Fruit fly (Drosophila melanogaster) whole organism, embryonic: ENCODE measurements around the gene HUWE1.

Source experiments
- ATbp ChIP-seq: fragments of 200-800 bp; sonication (Bioruptor generic); optimal IDR thresholded peaks from 2 replicates; lab custom pipeline; 2017; ENCODE audit warnings: missing biosample characterization, mild to moderate bottlenecking, missing genetic modification characterization, missing genetic modification reagents
- Adf1 ChIP-seq: fragments of 200-800 bp; sonication (Bioruptor generic); IDR thresholded peaks from 2 replicates; pipeline ENCODE4 v1.3.6; 2022; ENCODE audit warnings: missing biosample characterization, missing genetic modification characterization
- Bteb2 ChIP-seq: fragments of 200-800 bp; sonication (Bioruptor generic); optimal IDR thresholded peaks from 2 replicates; lab custom pipeline; 2016; ENCODE audit warnings: missing biosample characterization, missing genetic modification characterization
- CG10147 ChIP-seq: fragments of 200-800 bp; sonication (Bioruptor generic); optimal IDR thresholded peaks from 2 replicates; lab custom pipeline; 2019; ENCODE audit warnings: missing biosample characterization, mild to moderate bottlenecking, missing genetic modification characterization, moderate library complexity
- CG11247 ChIP-seq: fragments of 200-800 bp; sonication (Bioruptor generic); IDR thresholded peaks from 2 replicates; pipeline ENCODE4 v1.3.6; 2022; ENCODE audit warnings: missing biosample characterization, missing genetic modification characterization
- CG12104 ChIP-seq: fragments of 200-800 bp; sonication (Bioruptor generic); optimal IDR thresholded peaks from 3 replicates; lab custom pipeline; 2016; ENCODE audit warnings: missing biosample characterization, missing genetic modification characterization
- CG12155 ChIP-seq: fragments of 200-800 bp; sonication (Bioruptor generic); optimal IDR thresholded peaks from 3 replicates; lab custom pipeline; 2016; ENCODE audit warnings: missing biosample characterization, missing genetic modification characterization
- CG1647 ChIP-seq: fragments of 200-800 bp; sonication (Bioruptor generic); optimal IDR thresholded peaks from 3 replicates; lab custom pipeline; 2016; ENCODE audit warnings: missing biosample characterization, missing genetic modification characterization
- CG17359 ChIP-seq: fragments of 200-800 bp; sonication (Bioruptor generic); optimal IDR thresholded peaks from 3 replicates; lab custom pipeline; 2018; ENCODE audit warnings: missing biosample characterization, mild to moderate bottlenecking, missing genetic modification characterization, moderate library complexity
- CG17802 ChIP-seq: fragments of 200-800 bp; sonication (Bioruptor generic); optimal IDR thresholded peaks from 2 replicates; lab custom pipeline; 2018; ENCODE audit warnings: missing biosample characterization, mild to moderate bottlenecking, missing genetic modification characterization, moderate library complexity
- CG2120 ChIP-seq: fragments of 200-800 bp; sonication (Bioruptor generic); optimal IDR thresholded peaks from 3 replicates; lab custom pipeline; 2016; ENCODE audit warnings: missing biosample characterization, missing genetic modification characterization
- CG2129 ChIP-seq: fragments of 200-800 bp; sonication (Bioruptor generic); IDR thresholded peaks from 2 replicates; pipeline ENCODE4 v1.3.6; 2022; ENCODE audit warnings: missing biosample characterization, missing genetic modification characterization; ENCODE audit not compliant: partially characterized antibody
- CG3726 ChIP-seq: fragments of 200-800 bp; sonication (Bioruptor generic); IDR thresholded peaks from 3 replicates; pipeline ENCODE4, ENCODE4 v1.3.6; 2022; ENCODE audit warnings: missing biosample characterization, missing genetic modification characterization
- CG4404 ChIP-seq: fragments of 200-800 bp; sonication (Bioruptor generic); IDR thresholded peaks from 2 replicates; pipeline ENCODE4 v1.3.6; 2022; ENCODE audit warnings: missing biosample characterization, missing genetic modification characterization
- CG6654 ChIP-seq: fragments of 200-800 bp; sonication (Bioruptor generic); optimal IDR thresholded peaks from 2 replicates; lab custom pipeline; 2017; ENCODE audit warnings: missing biosample characterization, mild to moderate bottlenecking, missing genetic modification characterization
- CG6813 ChIP-seq: fragments of 200-800 bp; sonication (Bioruptor generic); optimal IDR thresholded peaks from 2 replicates; lab custom pipeline; 2017; ENCODE audit warnings: missing biosample characterization, missing genetic modification characterization, mild to moderate bottlenecking, moderate library complexity, missing genetic modification reagents
- CG7556 ChIP-seq: fragments of 200-800 bp; sonication (Bioruptor generic); optimal IDR thresholded peaks from 2 replicates; lab custom pipeline; 2017; ENCODE audit warnings: missing biosample characterization, mild to moderate bottlenecking, missing genetic modification characterization
- CG8281 ChIP-seq: fragments of 200-800 bp; sonication (Bioruptor generic); optimal IDR thresholded peaks from 2 replicates; lab custom pipeline; 2018; ENCODE audit warnings: missing biosample characterization, mild to moderate bottlenecking, missing genetic modification characterization, moderate library complexity
- CkIIα-i1 ChIP-seq: fragments of 200-800 bp; sonication (Bioruptor generic); IDR thresholded peaks from 2 replicates; pipeline ENCODE4 v1.3.6; 2022; ENCODE audit warnings: missing biosample characterization, missing genetic modification characterization
- E2f1 ChIP-seq: fragments of 200-800 bp; sonication (Bioruptor generic); IDR thresholded peaks from 2 replicates; pipeline ENCODE4 v1.3.6; 2022; ENCODE audit warnings: missing biosample characterization, missing genetic modification characterization
- Eip74EF ChIP-seq, 2 experiments: fragments of 200-800 bp in 1 of 2; fragments of >200 bp in 1 of 2; sonication (Bioruptor generic) in 1 of 2; optimal IDR thresholded peaks; 2 replicates each; lab custom pipeline; 2017 to 2019; ENCODE audit warnings: missing biosample characterization in 2 of 2, missing genetic modification characterization in 2 of 2, mild to moderate bottlenecking in 1 of 2, moderate library complexity in 1 of 2
- Ets65A ChIP-seq: fragments of 200-800 bp; sonication (Bioruptor generic); peaks from one replicate; lab custom pipeline; 2016; ENCODE audit warnings: missing biosample characterization, missing genetic modification characterization
- Gug ChIP-seq: fragments of 200-800 bp; sonication (Bioruptor generic); IDR thresholded peaks from 4 replicates; pipeline ENCODE4 v1.3.6; 2022; ENCODE audit warnings: missing biosample characterization, missing genetic modification characterization
- Hey ChIP-seq: fragments of 200-800 bp; sonication (Bioruptor generic); optimal IDR thresholded peaks from 3 replicates; lab custom pipeline; 2018; ENCODE audit warnings: missing biosample characterization, mild to moderate bottlenecking, missing genetic modification characterization
- Lhr ChIP-seq: fragments of 200-800 bp; sonication (Bioruptor generic); optimal IDR thresholded peaks from 3 replicates; lab custom pipeline; 2017; ENCODE audit warnings: mild to moderate bottlenecking, missing biosample characterization, missing genetic modification reagents, missing genetic modification characterization
- Med ChIP-seq: fragments of 200-800 bp; sonication (Bioruptor generic); peaks from one replicate; lab custom pipeline; 2016; ENCODE audit warnings: missing biosample characterization, missing genetic modification characterization, mild to moderate bottlenecking, inconsistent platforms, moderate library complexity
- Myb ChIP-seq: fragments of 200-800 bp; sonication (Bioruptor generic); optimal IDR thresholded peaks from 2 replicates; lab custom pipeline; 2016; ENCODE audit warnings: missing biosample characterization, missing genetic modification characterization
- Stat92E ChIP-seq, 3 experiments: fragments of >200 bp in 2 of 3; fragments of 200-800 bp in 1 of 3; sonication (Bioruptor generic) in 1 of 3; optimal IDR thresholded peaks; 2 replicates each; lab custom pipeline; 2017 to 2019; ENCODE audit warnings: missing biosample characterization in 3 of 3, missing genetic modification characterization in 3 of 3, mild to moderate bottlenecking in 1 of 3, moderate library complexity in 1 of 3
- TFAM ChIP-seq: fragments of 200-800 bp; sonication (Bioruptor generic); optimal IDR thresholded peaks from 2 replicates; lab custom pipeline; 2017; ENCODE audit warnings: missing biosample characterization, missing genetic modification characterization, inconsistent platforms
- Vsx1 ChIP-seq: fragments of 200-800 bp; sonication (Bioruptor generic); optimal IDR thresholded peaks from 2 replicates; lab custom pipeline; 2017; ENCODE audit warnings: missing biosample characterization, mild to moderate bottlenecking, missing genetic modification characterization, missing genetic modification reagents
- btn ChIP-seq: fragments of 200-800 bp; sonication (Bioruptor generic); optimal IDR thresholded peaks from 2 replicates; lab custom pipeline; 2016; ENCODE audit warnings: missing biosample characterization, missing genetic modification characterization
- cg ChIP-seq: fragments of 200-800 bp; sonication (Bioruptor generic); optimal IDR thresholded peaks from 3 replicates; lab custom pipeline; 2019; ENCODE audit warnings: missing biosample characterization, mild to moderate bottlenecking, missing genetic modification characterization, moderate library complexity
- danr ChIP-seq: fragments of 200-800 bp; sonication (Bioruptor generic); IDR thresholded peaks from 2 replicates; pipeline ENCODE4 v1.3.6; 2022; ENCODE audit warnings: missing biosample characterization, missing genetic modification characterization
- exex ChIP-seq: fragments of 200-800 bp; sonication (Bioruptor generic); optimal IDR thresholded peaks from 4 replicates; lab custom pipeline; 2018; ENCODE audit warnings: missing biosample characterization, mild to moderate bottlenecking, missing genetic modification characterization, moderate library complexity
- eyg ChIP-seq: fragments of 200-800 bp; sonication (Bioruptor generic); optimal IDR thresholded peaks from 3 replicates; lab custom pipeline; 2016; ENCODE audit warnings: missing biosample characterization, missing genetic modification characterization
- fd3F ChIP-seq: fragments of 200-800 bp; sonication (Bioruptor generic); optimal IDR thresholded peaks from 2 replicates; lab custom pipeline; 2018; ENCODE audit warnings: missing biosample characterization, mild to moderate bottlenecking, missing genetic modification characterization, moderate library complexity
- gce ChIP-seq: fragments of 200-800 bp; sonication (Bioruptor generic); IDR thresholded peaks from 3 replicates; pipeline ENCODE4 v1.3.6; 2022; ENCODE audit warnings: missing biosample characterization, missing genetic modification characterization
- her ChIP-seq: fragments of 200-800 bp; sonication (Bioruptor generic); optimal IDR thresholded peaks from 2 replicates; lab custom pipeline; 2016; ENCODE audit warnings: missing biosample characterization, missing genetic modification characterization
- kah ChIP-seq: fragments of 200-800 bp; sonication (Bioruptor generic); optimal IDR thresholded peaks from 2 replicates; lab custom pipeline; 2018; ENCODE audit warnings: missing biosample characterization, mild to moderate bottlenecking, missing genetic modification characterization
- lab ChIP-seq: fragments of 200-800 bp; sonication (Bioruptor generic); optimal IDR thresholded peaks from 3 replicates; lab custom pipeline; 2017; ENCODE audit warnings: missing biosample characterization, missing genetic modification characterization, mild to moderate bottlenecking, moderate library complexity, missing genetic modification reagents
- nerfin-1 ChIP-seq: fragments of 200-800 bp; sonication (Bioruptor generic); optimal IDR thresholded peaks from 3 replicates; lab custom pipeline; 2019; ENCODE audit warnings: missing biosample characterization, mild to moderate bottlenecking, missing genetic modification characterization, moderate library complexity
- pros ChIP-seq: fragments of 200-800 bp; sonication (Bioruptor generic); optimal IDR thresholded peaks from 3 replicates; lab custom pipeline; 2019; ENCODE audit warnings: missing biosample characterization, mild to moderate bottlenecking, missing genetic modification characterization, moderate library complexity
- psq ChIP-seq: fragments of 200-800 bp; sonication (Bioruptor generic); optimal IDR thresholded peaks from 2 replicates; lab custom pipeline; 2017; ENCODE audit warnings: missing biosample characterization, missing genetic modification characterization
- run ChIP-seq: fragments of 200-800 bp; sonication (Bioruptor generic); optimal IDR thresholded peaks from 3 replicates; lab custom pipeline; 2018; ENCODE audit warnings: missing biosample characterization, mild to moderate bottlenecking, missing genetic modification characterization
- stc ChIP-seq: fragments of 200-800 bp; sonication (Bioruptor generic); IDR thresholded peaks from 2 replicates; pipeline ENCODE4 v1.3.6; 2022; ENCODE audit warnings: missing biosample characterization, missing genetic modification characterization
- tin ChIP-seq: fragments of 200-800 bp; sonication (Bioruptor generic); optimal IDR thresholded peaks from 3 replicates; lab custom pipeline; 2016; ENCODE audit warnings: missing biosample characterization, missing genetic modification characterization
- ttk ChIP-seq: fragments of 200-800 bp; sonication (Bioruptor generic); IDR thresholded peaks from 2 replicates; pipeline ENCODE4 v2.1.2; 2022; ENCODE audit warnings: missing biosample characterization, missing genetic modification characterization
- tup ChIP-seq: fragments of 200-800 bp; sonication (Bioruptor generic); optimal IDR thresholded peaks from 2 replicates; lab custom pipeline; 2016; ENCODE audit warnings: missing biosample characterization, mild to moderate bottlenecking, missing genetic modification characterization, moderate library complexity
- zfh1 ChIP-seq: fragments of 200-800 bp; sonication (Bioruptor generic); IDR thresholded peaks from 3 replicates; pipeline ENCODE4 v1.3.6; 2022; ENCODE audit warnings: missing biosample characterization, missing genetic modification characterization

Gene HUWE1

DNA sequence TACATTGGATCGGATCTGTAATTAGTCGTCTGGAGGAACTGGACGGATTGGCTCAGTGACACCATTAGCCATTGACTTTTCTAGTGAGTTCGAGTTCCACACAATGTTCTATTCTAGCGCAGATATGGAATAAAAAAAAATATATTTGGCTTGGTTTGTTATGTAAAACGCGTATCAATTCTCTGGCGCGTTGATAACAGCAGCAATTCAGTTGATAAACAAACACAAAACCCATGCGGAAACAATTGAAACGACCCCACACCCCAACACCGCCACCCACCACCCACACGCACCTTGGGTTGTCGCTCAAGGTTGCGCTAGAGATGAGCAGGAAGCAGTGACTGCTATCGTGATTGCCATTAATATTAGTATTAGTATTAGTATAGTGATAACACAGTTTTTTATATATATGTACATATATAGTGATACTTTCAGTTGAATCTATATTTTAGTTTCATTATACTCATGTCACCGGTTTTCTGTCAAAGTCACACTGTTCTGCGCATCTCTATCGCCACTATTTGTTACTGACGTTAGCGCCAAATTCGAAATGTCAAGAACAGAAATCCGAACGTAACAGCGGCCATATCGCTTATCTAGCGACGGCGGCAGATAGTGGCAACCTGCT is 14.7 kb upstream of the HUWE1 start (continued):
- TF ChIP-seq eyg = no peak
- TF ChIP-seq CG12155 (GFP tag; lab: Kevin White, UChicago) = peak; percentile 90
- TF ChIP-seq zfh1 = peak; percentile 97
- peak; percentile 90 for TF ChIP-seq Gug (GFP tag; lab: Robert Waterston, UW)
- peak; percentile 87 for TF ChIP-seq CG2120
- peak; percentile 81 for TF ChIP-seq CG8281 (tag; lab: Kevin White, UChicago)
- TF ChIP-seq CG11247 (GFP tag; lab: Robert Waterston, UW) = peak; percentile 91
- TF ChIP-seq btn (GFP tag; lab: Kevin White, UChicago) = no peak
- TF ChIP-seq ATbp = peak; percentile 89
- TF ChIP-seq exex = peak; percentile 89
- peak; percentile 43 for TF ChIP-seq Lhr (GFP tag; lab: Kevin White, UChicago)
- TF ChIP-seq CG4404 (GFP tag; lab: Robert Waterston, UW) = peak; percentile 90
- TF ChIP-seq Adf1 (GFP tag; lab: Robert Waterston, UW) = peak; percentile 75
- peak; percentile 67 for TF ChIP-seq kah
- TF ChIP-seq cg (GFP tag; lab: Kevin White, UChicago) = no peak
- TF ChIP-seq Med (GFP tag; lab: Kevin White, UChicago) = peak; percentile 91
- peak; percentile 98 for TF ChIP-seq lab
- peak; percentile 93 for TF ChIP-seq tin (GFP tag; lab: Kevin White, UChicago)
- TF ChIP-seq ttk (GFP tag; lab: Robert Waterston, UW) = peak; percentile 92
- peak; percentile 94 for TF ChIP-seq stc (GFP tag; lab: Robert Waterston, UW)
- TF ChIP-seq CG7556 (GFP tag; lab: Kevin White, UChicago) = peak; percentile 92
- TF ChIP-seq CG17802 (tag; lab: Kevin White, UChicago) = peak; percentile 67
- peak in 1 of 2 experiments; percentile 100 for TF ChIP-seq Eip74EF (GFP tag; optimal IDR thresholded peaks at IDR 0.05; lab: Kevin White, UChicago)
- TF ChIP-seq Vsx1 (GFP tag; lab: Kevin White, UChicago) = peak; percentile 79
- peak; percentile 68 for TF ChIP-seq CG1647 (GFP tag; lab: Kevin White, UChicago)
- TF ChIP-seq danr (GFP tag; lab: Robert Waterston, UW) = peak; percentile 84
- no peak for TF ChIP-seq TFAM (GFP tag; lab: Kevin White, UChicago)
- no peak for TF ChIP-seq Myb (GFP tag; lab: Kevin White, UChicago)
- no peak for TF ChIP-seq CG2129 (GFP tag; lab: Robert Waterston, UW)
- peak; percentile 95 for TF ChIP-seq Ets65A
- TF ChIP-seq CG17359 (tag; lab: Kevin White, UChicago) = peak; percentile 94
- peak; percentile 72 for TF ChIP-seq run (tag; lab: Kevin White, UChicago)
- TF ChIP-seq psq (GFP tag; lab: Kevin White, UChicago) = peak; percentile 63
- peak; percentile 83 for TF ChIP-seq nerfin-1 (tag; lab: Kevin White, UChicago)
- peak; percentile 30; the same call in 1 of the 2 replicates for TF ChIP-seq CkIIα-i1
- peak; percentile 7 for TF ChIP-seq pros (GFP tag; lab: Kevin White, UChicago)
- TF ChIP-seq CG3726 (GFP tag; lab: Robert Waterston, UW) = peak; percentile 86
- peak; percentile 82 for TF ChIP-seq tup (GFP tag; lab: Kevin White, UChicago)
- peak; percentile 92 for TF ChIP-seq CG10147 (GFP tag; lab: Kevin White, UChicago)
- TF ChIP-seq Bteb2 (GFP tag; lab: Kevin White, UChicago) = peak; percentile 25
- peak; percentile 51 for TF ChIP-seq Hey (tag; lab: Kevin White, UChicago)
- peak; percentile 88 for TF ChIP-seq CG12104
- peak; percentile 87 for TF ChIP-seq CG6813 (GFP tag; lab: Kevin White, UChicago)
- peak in 1 of 3 experiments; percentile 47 for TF ChIP-seq Stat92E (GFP tag; optimal IDR thresholded peaks at IDR 0.05; lab: Kevin White, UChicago)
- TF ChIP-seq her (GFP tag; lab: Kevin White, UChicago) = no peak
- TF ChIP-seq CG6654 (GFP tag; lab: Kevin White, UChicago) = peak; percentile 77
- peak; percentile 93 for TF ChIP-seq E2f1 (GFP tag; lab: Robert Waterston, UW)
- TF ChIP-seq fd3F = peak; percentile 86
- peak; percentile 82 for TF ChIP-seq gce (GFP tag; lab: Robert Waterston, UW)
